Worm (Caenorhabditis elegans): Measurements from ENCODE around the gene popl-7.

DNA sequence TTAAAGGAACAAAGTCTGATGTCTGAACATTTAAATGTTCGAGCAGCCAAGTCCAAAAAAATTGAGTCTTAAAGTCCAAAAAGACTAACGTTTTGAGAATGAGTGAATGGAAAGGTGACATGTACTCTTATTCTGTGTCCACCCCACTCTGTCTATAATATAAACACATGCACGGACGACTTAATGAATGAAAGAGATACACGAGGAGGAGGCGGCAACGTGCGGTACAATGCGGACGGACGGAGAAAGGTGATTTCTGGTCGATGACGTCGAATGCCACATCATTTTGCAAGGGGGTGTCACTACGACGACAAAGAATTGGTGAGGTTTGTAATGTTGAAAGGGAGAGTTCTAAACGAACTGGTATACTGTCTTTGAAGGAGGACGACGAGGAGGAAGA, 24.2 kb downstream of the popl-7 start:
- TF ChIP-seq ztf-7 (tag; optimal IDR thresholded peaks at IDR 0.05) (no peak), egl-43 (GFP tag; IDR thresholded peaks at IDR 0.05) (no peak), nhr-77 (tag; optimal IDR thresholded peaks at IDR 0.05) (no peak), unc-62 (GFP tag; optimal IDR thresholded peaks at IDR 0.05 in 1 of 2) (no peak), unc-62 (tag; optimal IDR thresholded peaks at IDR 0.05) (no peak)
